Fruit fly (Drosophila melanogaster): Measurements from ENCODE around the gene eIF4H1.
A peak's percentile ranks its signal among the peaks of the same experiment; 100 is the strongest.

Gene eIF4H1

dm6 chrX:16446769-16447168 is 1.7 kb upstream of the eIF4H1 start, which contains the start of gene eIF2alpha (continued):
- TF ChIP-seq HLH4C (GFP tag; IDR thresholded peaks at IDR 0.05; ENCODE audit: partially characterized antibody) (peak; percentile 80), crp (GFP tag; optimal IDR thresholded peaks at IDR 0.05) (peak in 1 of 2 experiments; percentile 62), bsh (GFP tag; optimal IDR thresholded peaks at IDR 0.05) (no peak), Opbp (GFP tag; IDR thresholded peaks at IDR 0.05; ENCODE audit: partially characterized antibody) (peak; percentile 81), CG7963 (GFP tag; IDR thresholded peaks at IDR 0.05; ENCODE audit: partially characterized antibody) (peak; percentile 72), CG15514 (GFP tag; optimal IDR thresholded peaks at IDR 0.05) (peak; percentile 25), CG42726 (GFP tag; IDR thresholded peaks at IDR 0.05; ENCODE audit: partially characterized antibody) (peak; percentile 79), Myb (GFP tag; optimal IDR thresholded peaks at IDR 0.05) (peak; percentile 48), ewg (GFP tag; optimal IDR thresholded peaks at IDR 0.05) (peak; percentile 42), CG4360 (GFP tag; IDR thresholded peaks at IDR 0.05) (peak; percentile 48; the same call in 1 of the 2 replicates), p53 (GFP tag; optimal IDR thresholded peaks at IDR 0.05) (peak; percentile 6), YL-1 (GFP tag; optimal IDR thresholded peaks at IDR 0.05) (peak; percentile 56), mld (GFP tag; IDR thresholded peaks at IDR 0.05; ENCODE audit: partially characterized antibody) (peak; percentile 70; the same call in 1 of the 3 replicates), CG14860 (GFP tag; IDR thresholded peaks at IDR 0.05; ENCODE audit: partially characterized antibody) (peak; percentile 52; the same call in 1 of the 3 replicates), CG13624 (GFP tag; optimal IDR thresholded peaks at IDR 0.05) (peak; percentile 10), gfzf (GFP tag; optimal IDR thresholded peaks at IDR 0.05) (peak; percentile 80), CG2712 (tag; optimal IDR thresholded peaks at IDR 0.05) (peak; percentile 9), CG11247 (GFP tag; IDR thresholded peaks at IDR 0.05) (no peak), sna (GFP tag; IDR thresholded peaks at IDR 0.05; ENCODE audit: partially characterized antibody) (0 out of 2 replicates have a peak, but pooled peaks have one; percentile 25), Taf1 (GFP tag; IDR thresholded peaks at IDR 0.05) (no peak), Elba2 (GFP tag; optimal IDR thresholded peaks at IDR 0.05) (peak; percentile 58), CG2116 (GFP tag; optimal IDR thresholded peaks at IDR 0.05) (peak; percentile 94), insv (GFP tag; optimal IDR thresholded peaks at IDR 0.05) (peak in 1 of 2 experiments; percentile 49), inv (GFP tag; IDR thresholded peaks at IDR 0.05; ENCODE audit: partially characterized antibody) (peak; percentile 65), CG13287 (GFP tag; IDR thresholded peaks at IDR 0.05; ENCODE audit: partially characterized antibody) (peak; percentile 85), pzg (GFP tag; optimal IDR thresholded peaks at IDR 0.05) (peak; percentile 92), Dll (GFP tag; IDR thresholded peaks at IDR 0.05; ENCODE audit: partially characterized antibody) (peak; percentile 72), knrl (GFP tag; IDR thresholded peaks at IDR 0.05; ENCODE audit: partially characterized antibody) (peak; percentile 73), Doc3 (GFP tag; IDR thresholded peaks at IDR 0.05; ENCODE audit: partially characterized antibody) (peak; percentile 46; the same call in 1 of the 3 replicates), stwl (tag; optimal IDR thresholded peaks at IDR 0.05) (peak; percentile 30), CG1603 (tag; optimal IDR thresholded peaks at IDR 0.05) (peak; percentile 75), CG34224 (GFP tag; IDR thresholded peaks at IDR 0.05; ENCODE audit: partially characterized antibody) (peak; percentile 70), Blimp-1 (GFP tag; optimal IDR thresholded peaks at IDR 0.05) (no peak), wdn (GFP tag; IDR thresholded peaks at IDR 0.05) (no peak), CG8765 (GFP tag; IDR thresholded peaks at IDR 0.05) (no peak), vnd (GFP tag; IDR thresholded peaks at IDR 0.05; ENCODE audit: partially characterized antibody) (peak; percentile 72; the same call in 2 of the 3 replicates), cg (GFP tag; optimal IDR thresholded peaks at IDR 0.05) (peak; percentile 22), mirr (GFP tag; optimal IDR thresholded peaks at IDR 0.05) (peak; percentile 32), hkb (optimal IDR thresholded peaks at IDR 0.05) (no peak), hkb (GFP tag; IDR thresholded peaks at IDR 0.05) (0 out of 2 replicates have a peak, but pooled peaks have one; percentile 28), CG8290 (GFP tag; optimal IDR thresholded peaks at IDR 0.05) (no peak), CG8290 (tag; optimal IDR thresholded peaks at IDR 0.05) (peak in 1 of 2 experiments; percentile 71), run (tag; optimal IDR thresholded peaks at IDR 0.05) (no peak), HLH3B (GFP tag; IDR thresholded peaks at IDR 0.05) (no peak), dm (GFP tag; optimal IDR thresholded peaks at IDR 0.05) (peak; percentile 83), TFAM (GFP tag; optimal IDR thresholded peaks at IDR 0.05) (no peak), CG30403 (GFP tag; optimal IDR thresholded peaks at IDR 0.05) (no peak), CG4617 (GFP tag; optimal IDR thresholded peaks at IDR 0.05; ENCODE audit: borderline replicate concordance) (peak; percentile 58)
